Fruit fly (Drosophila melanogaster) S2 (cell line): ENCODE data around the gene senju.

Experiments
- CG8478 ChIP-seq: fragments of >200 bp; optimal IDR thresholded peaks from 2 replicates; lab custom pipeline; 2018
- CTCF ChIP-seq, 2 experiments: fragments of >200 bp; optimal IDR thresholded peaks; 2 replicates each; lab custom pipeline; 2018

DNA sequence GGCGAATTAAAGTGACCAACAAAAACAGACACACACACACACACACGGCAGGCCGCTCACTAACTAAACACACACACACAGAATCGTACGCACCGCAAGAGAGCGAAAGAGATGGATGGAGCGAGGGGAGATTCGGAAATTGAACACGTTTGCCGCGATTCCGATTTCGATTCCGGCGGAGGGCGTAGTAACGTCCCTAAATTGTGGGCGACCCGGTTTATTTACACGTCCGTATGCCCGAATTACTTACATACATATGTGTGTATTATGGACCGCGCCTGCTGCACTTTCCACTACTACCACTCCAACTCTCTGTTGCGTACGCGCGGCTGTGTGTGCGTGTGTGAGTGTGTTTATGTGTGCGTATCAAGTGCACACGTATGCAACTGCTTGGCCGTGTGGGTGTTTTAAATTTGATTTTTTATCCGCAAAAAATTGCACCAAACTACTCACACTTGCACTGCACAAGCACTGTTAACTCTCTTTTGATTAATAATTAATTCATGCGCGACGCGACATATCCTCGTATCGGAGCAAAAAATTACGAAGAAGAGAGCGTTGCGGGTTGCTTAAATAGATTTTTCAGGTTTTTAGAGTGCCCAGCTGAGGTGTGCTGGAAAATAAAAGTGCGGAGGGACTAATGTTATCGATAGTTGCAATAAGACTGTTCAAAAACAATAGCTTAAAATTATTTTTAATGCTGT lies 40.5 kb downstream of the senju start, which contains the start of gene Pgant5:
- TF ChIP-seq CTCF (optimal IDR thresholded peaks at IDR 0.05; lab: Kevin White, UChicago) (no peak), CG8478 (lab: Kevin White, UChicago) (no peak)
